Worm (Caenorhabditis elegans): ENCODE measurements around the gene C39D10.1.

C39D10.1 gene

DNA sequence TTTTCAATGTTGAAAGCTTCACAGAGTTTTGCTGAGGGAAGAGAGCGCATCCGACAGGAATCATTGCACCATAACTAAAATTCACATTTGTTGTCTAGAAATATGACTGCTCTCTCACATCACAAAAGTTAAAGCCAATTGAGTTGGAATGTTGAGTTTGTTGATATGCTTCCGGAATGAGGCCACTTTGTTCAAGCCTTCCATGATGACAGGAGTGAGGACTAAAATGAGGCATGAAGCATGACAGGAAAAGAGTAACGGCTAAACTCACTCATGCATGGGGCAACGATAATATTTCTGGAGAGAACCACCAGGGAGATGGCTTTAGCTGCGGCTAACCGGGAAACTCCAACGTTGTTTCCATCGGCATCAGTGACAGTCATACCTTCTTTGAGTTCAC is 49.7 kb downstream of the C39D10.1 start:
- TF ChIP-seq Y75B8A.6 (GFP tag; IDR thresholded peaks at IDR 0.05) (0 out of 2 replicates have a peak, but pooled peaks have one; percentile 13), sdz-12 (GFP tag; optimal IDR thresholded peaks at IDR 0.05) (peak; percentile 57), T26A8.4 (GFP tag; IDR thresholded peaks at IDR 0.05) (peak; percentile 49; the same call in 1 of the 2 replicates), aha-1 (tag) (peak; percentile 32), nhr-42 (GFP tag; IDR thresholded peaks at IDR 0.05) (no peak), ZK546.5 (tag; optimal IDR thresholded peaks at IDR 0.05) (no peak), dmd-8 (GFP tag; IDR thresholded peaks at IDR 0.05) (0 out of 2 replicates have a peak, but pooled peaks have one; percentile 29), F44E2.7 (GFP tag; IDR thresholded peaks at IDR 0.05) (0 out of 2 replicates have a peak, but pooled peaks have one; percentile 22), ama-1 (optimal IDR thresholded peaks at IDR 0.05) (peak; percentile 48)
